Worm (Caenorhabditis elegans) whole organism, L4 larva: ENCODE results near the gene Y38A10A.2.

Experiments
- F10B5.3 ChIP-seq: sonication (generic microtip); optimal IDR thresholded peaks from 2 replicates; lab custom pipeline; 2016; ENCODE audit warnings: mild to moderate bottlenecking, missing genetic modification characterization, missing compliant biosample characterization
- F37D6.2 ChIP-seq: sonication (generic microtip); optimal IDR thresholded peaks from 2 replicates; lab custom pipeline; 2016; ENCODE audit warnings: mild to moderate bottlenecking, missing genetic modification characterization, missing compliant biosample characterization
- R02D3.7 ChIP-seq: fragments of 150-350 bp; sonication (generic microtip); optimal IDR thresholded peaks from 3 replicates; lab custom pipeline; 2014; ENCODE audit warnings: missing biosample characterization, missing genetic modification characterization
- T20F7.1 ChIP-seq: fragments of 200-800 bp; sonication (Bioruptor generic); optimal IDR thresholded peaks from 2 replicates; lab custom pipeline; 2018; ENCODE audit warnings: mild to moderate bottlenecking, missing genetic modification characterization, missing compliant biosample characterization
- T26A8.4 ChIP-seq: fragments of 200-800 bp; sonication (Bioruptor generic); IDR thresholded peaks from 2 replicates; pipeline ENCODE4 v1.3.6; 2022; ENCODE audit warnings: missing genetic modification characterization, missing compliant biosample characterization
- Y48G9A.11 ChIP-seq: fragments of 200-800 bp; sonication (Bioruptor generic); IDR thresholded peaks from 2 replicates; pipeline ENCODE4 v1.3.6; 2022; ENCODE audit warnings: missing genetic modification reagents, missing genetic modification characterization, missing compliant biosample characterization
- Y75B8A.6 ChIP-seq: fragments of 200-800 bp; sonication (Bioruptor generic); IDR thresholded peaks from 2 replicates; pipeline ENCODE4 v1.3.6; 2022; ENCODE audit warnings: missing genetic modification reagents, missing genetic modification characterization, missing compliant biosample characterization
- ZK337.2 ChIP-seq: fragments of 200-800 bp; sonication (Bioruptor generic); IDR thresholded peaks from 2 replicates; pipeline ENCODE4 v1.3.6; 2022; ENCODE audit warnings: missing genetic modification reagents, missing genetic modification characterization, missing compliant biosample characterization
- aha-1 ChIP-seq: fragments of 150-350 bp; peaks from one replicate; lab custom pipeline; 2014; ENCODE audit warnings: missing biosample characterization, missing genetic modification characterization
- ama-1 ChIP-seq: fragments of 150-350 bp; optimal IDR thresholded peaks from 2 replicates; lab custom pipeline; 2014; ENCODE audit warnings: inconsistent platforms, mixed read lengths
- arid-1 ChIP-seq: fragments of 200-800 bp; sonication (Bioruptor generic); conservative IDR thresholded peaks from 2 replicates; pipeline ENCODE4 v1.3.6; 2022; ENCODE audit warnings: missing genetic modification reagents, missing genetic modification characterization, missing compliant biosample characterization
- ceh-20 ChIP-seq: fragments of 200-800 bp; sonication (Bioruptor generic); IDR thresholded peaks from 2 replicates; pipeline ENCODE4 v1.3.6; 2022; ENCODE audit warnings: missing genetic modification reagents, missing genetic modification characterization, missing compliant biosample characterization
- ceh-28 ChIP-seq: fragments of 150-350 bp; optimal IDR thresholded peaks from 2 replicates; lab custom pipeline; 2014; ENCODE audit warnings: missing biosample characterization, missing genetic modification reagents, missing genetic modification characterization
- ceh-62 ChIP-seq: sonication (generic microtip); optimal IDR thresholded peaks from 2 replicates; lab custom pipeline; 2017; ENCODE audit warnings: missing biosample characterization, missing genetic modification characterization
- cey-2 ChIP-seq: sonication (generic microtip); optimal IDR thresholded peaks from 3 replicates; lab custom pipeline; 2017; ENCODE audit warnings: missing genetic modification characterization, mild to moderate bottlenecking, missing compliant biosample characterization, antibody characterized with exemption, borderline replicate concordance; ENCODE audit not compliant: insufficient read depth
- ctbp-1 ChIP-seq: fragments of 200-800 bp; sonication (Bioruptor generic); IDR thresholded peaks from 2 replicates; pipeline ENCODE4 v1.3.6; 2022; ENCODE audit warnings: missing genetic modification reagents, missing genetic modification characterization, missing compliant biosample characterization
- dmd-9 ChIP-seq: fragments of 200-800 bp; sonication (Bioruptor generic); IDR thresholded peaks from 2 replicates; pipeline ENCODE4 v1.3.6; 2022; ENCODE audit warnings: missing genetic modification reagents, missing genetic modification characterization, missing compliant biosample characterization
- dpl-1 ChIP-seq: fragments of 150-350 bp; optimal IDR thresholded peaks from 2 replicates; lab custom pipeline; 2014; ENCODE audit warnings: missing biosample characterization, missing genetic modification reagents, missing genetic modification characterization
- duxl-1 ChIP-seq: sonication (generic microtip); optimal IDR thresholded peaks from 2 replicates; lab custom pipeline; 2016; ENCODE audit warnings: mild to moderate bottlenecking, missing genetic modification characterization, moderate library complexity, missing compliant biosample characterization; ENCODE audit not compliant: poor library complexity
- fkh-10 ChIP-seq: fragments of 150-350 bp; optimal IDR thresholded peaks from 2 replicates; lab custom pipeline; 2014; ENCODE audit warnings: missing biosample characterization, missing genetic modification reagents, missing genetic modification characterization
- fos-1 ChIP-seq: fragments of 150-350 bp; optimal IDR thresholded peaks from 2 replicates; lab custom pipeline; 2014; ENCODE audit warnings: missing biosample characterization, missing genetic modification characterization
- gei-8 ChIP-seq: fragments of 200-800 bp; sonication (Bioruptor generic); optimal IDR thresholded peaks from 2 replicates; lab custom pipeline; 2018; ENCODE audit warnings: mild to moderate bottlenecking, missing genetic modification characterization, missing compliant biosample characterization
- lin-1 ChIP-seq: fragments of 200-800 bp; sonication (Bioruptor generic); IDR thresholded peaks from 2 replicates; pipeline ENCODE4 v1.3.6; 2022; ENCODE audit warnings: missing genetic modification reagents, missing genetic modification characterization, missing compliant biosample characterization
- lin-13 ChIP-seq: fragments of 150-350 bp; optimal IDR thresholded peaks from 2 replicates; lab custom pipeline; 2014; ENCODE audit warnings: missing biosample characterization, missing genetic modification reagents, missing genetic modification characterization
- lin-38 ChIP-seq: fragments of 200-800 bp; sonication (Bioruptor generic); IDR thresholded peaks from 2 replicates; pipeline ENCODE4 v1.3.6; 2022; ENCODE audit warnings: missing genetic modification reagents, missing genetic modification characterization, missing compliant biosample characterization
- lin-39 ChIP-seq: fragments of 150-350 bp; optimal IDR thresholded peaks from 2 replicates; lab custom pipeline; 2014; ENCODE audit warnings: missing biosample characterization, missing genetic modification reagents, missing genetic modification characterization
- lsy-2 ChIP-seq, 2 experiments: fragments of 150-350 bp in 1 of 2; sonication (generic microtip) in 1 of 2; optimal IDR thresholded peaks; 2 replicates each; lab custom pipeline; 2014 to 2017; ENCODE audit warnings: missing biosample characterization in 2 of 2, missing genetic modification characterization in 2 of 2
- madf-9 ChIP-seq: fragments of 200-800 bp; sonication (Bioruptor generic); conservative IDR thresholded peaks from 2 replicates; pipeline ENCODE4 v1.3.6; 2022; ENCODE audit warnings: missing genetic modification reagents, missing genetic modification characterization, missing compliant biosample characterization
- mdl-1 ChIP-seq, 2 experiments: fragments of 150-350 bp in 1 of 2; sonication (generic microtip) in 1 of 2; optimal IDR thresholded peaks; 2 replicates each; lab custom pipeline; 2014 to 2017; ENCODE audit warnings: missing biosample characterization in 2 of 2, missing genetic modification characterization in 2 of 2
- mep-1 ChIP-seq: fragments of 150-350 bp; sonication (generic microtip); optimal IDR thresholded peaks from 3 replicates; lab custom pipeline; 2014; ENCODE audit warnings: missing biosample characterization, missing genetic modification characterization
- mes-2 ChIP-seq: sonication (generic microtip); optimal IDR thresholded peaks from 2 replicates; lab custom pipeline; 2016; ENCODE audit warnings: missing genotype, mild to moderate bottlenecking, missing genetic modification characterization, missing compliant biosample characterization; ENCODE audit not compliant: poor library complexity, severe bottlenecking
- nhr-10 ChIP-seq: fragments of 150-350 bp; optimal IDR thresholded peaks from 2 replicates; lab custom pipeline; 2014; ENCODE audit warnings: missing biosample characterization, missing genetic modification characterization
- nhr-102 ChIP-seq: sonication (generic microtip); optimal IDR thresholded peaks from 2 replicates; lab custom pipeline; 2016; ENCODE audit warnings: mild to moderate bottlenecking, missing genetic modification characterization, moderate library complexity, missing compliant biosample characterization
- nhr-11 ChIP-seq: fragments of 150-350 bp; optimal IDR thresholded peaks from 2 replicates; lab custom pipeline; 2014; ENCODE audit warnings: missing biosample characterization, missing genetic modification characterization
- nhr-111 ChIP-seq: fragments of 200-800 bp; sonication (Bioruptor generic); optimal IDR thresholded peaks from 2 replicates; lab custom pipeline; 2018; ENCODE audit warnings: mild to moderate bottlenecking, missing genetic modification characterization, missing compliant biosample characterization
- nhr-25 ChIP-seq: sonication (generic microtip); optimal IDR thresholded peaks from 2 replicates; lab custom pipeline; 2017; ENCODE audit warnings: missing genetic modification characterization, mild to moderate bottlenecking, missing compliant biosample characterization, antibody characterized with exemption, moderate library complexity, borderline replicate concordance; ENCODE audit not compliant: insufficient read depth
- nhr-48 ChIP-seq: sonication (generic microtip); optimal IDR thresholded peaks from 2 replicates; lab custom pipeline; 2016; ENCODE audit warnings: mild to moderate bottlenecking, missing genetic modification characterization, missing compliant biosample characterization
- nhr-6 ChIP-seq: fragments of 150-350 bp; optimal IDR thresholded peaks from 2 replicates; lab custom pipeline; 2014; ENCODE audit warnings: missing biosample characterization, missing genetic modification characterization
- nhr-77 ChIP-seq: fragments of 150-350 bp; optimal IDR thresholded peaks from 2 replicates; lab custom pipeline; 2014; ENCODE audit warnings: missing biosample characterization, missing genetic modification characterization
- pha-4 ChIP-seq, 2 experiments: fragments of 150-350 bp in 1 of 2; fragments of 200-800 bp in 1 of 2; sonication (Bioruptor generic) in 1 of 2; IDR thresholded peaks in 1 of 2; optimal IDR thresholded peaks in 1 of 2; 2 replicates each; pipeline versions ENCODE4 v1.3.6 to Lab custom; 2014 to 2022; ENCODE audit warnings: missing genetic modification characterization in 2 of 2, missing genetic modification reagents in 2 of 2, missing biosample characterization in 1 of 2, missing compliant biosample characterization in 1 of 2
- pqm-1 ChIP-seq: sonication (generic microtip); optimal IDR thresholded peaks from 2 replicates; lab custom pipeline; 2017; ENCODE audit warnings: missing biosample characterization, missing genetic modification characterization
- sdz-12 ChIP-seq: fragments of 200-800 bp; sonication (Bioruptor generic); optimal IDR thresholded peaks from 2 replicates; lab custom pipeline; 2018; ENCODE audit warnings: mild to moderate bottlenecking, missing genetic modification characterization, missing compliant biosample characterization
- spr-3 ChIP-seq: fragments of 200-800 bp; sonication (Bioruptor generic); optimal IDR thresholded peaks from 2 replicates; lab custom pipeline; 2018; ENCODE audit warnings: mild to moderate bottlenecking, missing genetic modification characterization, missing compliant biosample characterization
- tra-1 ChIP-seq: fragments of 200-800 bp; sonication (Bioruptor generic); IDR thresholded peaks from 2 replicates; pipeline ENCODE4 v1.3.6; 2022; ENCODE audit warnings: missing genetic modification reagents, missing genetic modification characterization, missing compliant biosample characterization
- unc-130 ChIP-seq: sonication (generic microtip); optimal IDR thresholded peaks from 2 replicates; lab custom pipeline; 2016; ENCODE audit warnings: missing genetic modification reagents, missing genetic modification characterization, missing compliant biosample characterization
- unc-62 ChIP-seq, 3 experiments: fragments of 150-350 bp in 1 of 3; sonication (generic microtip); optimal IDR thresholded peaks in 2 of 3; peaks in 1 of 3; 1 replicate in 1 of 3; 2 replicates in 2 of 3; lab custom pipeline; 2014 to 2017; ENCODE audit warnings: missing biosample characterization in 3 of 3, missing genetic modification characterization in 3 of 3, missing genetic modification reagents in 3 of 3, missing genotype in 1 of 3
- zag-1 ChIP-seq: fragments of 150-350 bp; optimal IDR thresholded peaks from 2 replicates; lab custom pipeline; 2014; ENCODE audit warnings: missing biosample characterization, missing genetic modification characterization
- zip-11 ChIP-seq: fragments of 200-800 bp; sonication (Bioruptor generic); IDR thresholded peaks from 2 replicates; pipeline ENCODE4 v1.3.6; 2022; ENCODE audit warnings: missing genetic modification characterization, missing compliant biosample characterization
- zip-2 ChIP-seq: fragments of 150-350 bp; optimal IDR thresholded peaks from 2 replicates; lab custom pipeline; 2014; ENCODE audit warnings: missing biosample characterization, missing genetic modification characterization

Y38A10A.2 gene

ce11 chrV:6053188-6053687 is 10.0 kb downstream of the Y38A10A.2 start, which contains the start of gene seip-1:
seip-1 (minus strand) TSS chrV:6053238.
- TF ChIP-seq ctbp-1 (GFP tag; lab: Robert Waterston, UW) (peak; percentile 71), Y48G9A.11 (GFP tag; lab: Robert Waterston, UW) (no peak), nhr-25 (tag; lab: Kevin White, UChicago) (peak; percentile 29), nhr-10 (tag; lab: Kevin White, UChicago) (peak; percentile 11), nhr-48 (tag; lab: Kevin White, UChicago) (peak; percentile 52), T26A8.4 (peak; percentile 28; the same call in 1 of the 2 replicates), spr-3 (GFP tag; lab: Kevin White, UChicago) (no peak), duxl-1 (tag; lab: Kevin White, UChicago) (peak; percentile 32), ceh-28 (tag; lab: Kevin White, UChicago) (no peak), arid-1 (GFP tag; lab: Robert Waterston, UW) (0 out of 2 replicates have a peak, but pooled peaks have one; percentile 8), madf-9 (GFP tag; lab: Robert Waterston, UW) (no peak), F10B5.3 (tag; lab: Kevin White, UChicago) (no peak), zip-11 (GFP tag; lab: Robert Waterston, UW) (no peak), nhr-6 (tag; lab: Kevin White, UChicago) (peak; percentile 71), nhr-11 (tag; lab: Kevin White, UChicago) (peak; percentile 80), nhr-77 (tag; lab: Kevin White, UChicago) (peak; percentile 96), lin-13 (GFP tag; lab: Kevin White, UChicago) (peak; percentile 76), T20F7.1 (GFP tag; lab: Kevin White, UChicago) (peak; percentile 78), lin-38 (GFP tag; lab: Robert Waterston, UW) (peak; percentile 96), lsy-2 (tag; optimal IDR thresholded peaks at IDR 0.05; lab: Kevin White, UChicago) (peak; percentile 24 to 91), tra-1 (GFP tag; lab: Robert Waterston, UW) (peak; percentile 60; the same call in 1 of the 2 replicates), Y75B8A.6 (no peak), dmd-9 (no peak), sdz-12 (GFP tag; lab: Kevin White, UChicago) (no peak), pha-4 (GFP tag; IDR thresholded peaks at IDR 0.05; lab: Robert Waterston, UW) (no peak; the same call in 1 of the 2 replicates), pha-4 (tag; optimal IDR thresholded peaks at IDR 0.05; lab: Kevin White, UChicago) (peak; percentile 90), mdl-1 (tag; optimal IDR thresholded peaks at IDR 0.05; lab: Kevin White, UChicago) (peak in 1 of 2 experiments; percentile 73), zag-1 (no peak), nhr-102 (tag; lab: Kevin White, UChicago) (peak; percentile 44), lin-39 (tag; lab: Kevin White, UChicago) (no peak), unc-62 (GFP tag; optimal IDR thresholded peaks at IDR 0.05 in 1 of 2; lab: Kevin White, UChicago) (peak in 1 of 2 experiments; percentile 98), unc-62 (tag; optimal IDR thresholded peaks at IDR 0.05; lab: Kevin White, UChicago) (no peak), unc-130 (peak; percentile 14), fkh-10 (peak; percentile 77), dpl-1 (GFP tag; lab: Kevin White, UChicago) (peak; percentile 78), mep-1 (tag; lab: Kevin White, UChicago) (peak; percentile 94), mes-2 (tag; lab: Kevin White, UChicago) (peak; percentile 90), lin-1 (GFP tag; lab: Robert Waterston, UW) (peak; percentile 94), pqm-1 (tag; lab: Kevin White, UChicago) (peak; percentile 46), zip-2 (peak; percentile 16), aha-1 (tag; lab: Kevin White, UChicago) (peak; percentile 29), ceh-62 (tag; lab: Kevin White, UChicago) (no peak), R02D3.7 (tag; lab: Kevin White, UChicago) (no peak), ama-1 (lab: Kevin White, UChicago) (peak; percentile 5), cey-2 (tag; lab: Kevin White, UChicago) (no peak), ZK337.2 (GFP tag; lab: Robert Waterston, UW) (no peak), fos-1 (tag; lab: Kevin White, UChicago) (no peak), gei-8 (GFP tag; lab: Kevin White, UChicago) (no peak), ceh-20 (GFP tag; lab: Robert Waterston, UW) (peak; percentile 72), nhr-111 (GFP tag; lab: Kevin White, UChicago) (no peak), F37D6.2 (tag; lab: Kevin White, UChicago) (peak; percentile 37)
